Worm (Caenorhabditis elegans): ENCODE results near the gene F47B8.13.
A peak's percentile ranks its signal among the peaks of the same experiment; 100 is the strongest.

The F47B8.13 gene

DNA sequence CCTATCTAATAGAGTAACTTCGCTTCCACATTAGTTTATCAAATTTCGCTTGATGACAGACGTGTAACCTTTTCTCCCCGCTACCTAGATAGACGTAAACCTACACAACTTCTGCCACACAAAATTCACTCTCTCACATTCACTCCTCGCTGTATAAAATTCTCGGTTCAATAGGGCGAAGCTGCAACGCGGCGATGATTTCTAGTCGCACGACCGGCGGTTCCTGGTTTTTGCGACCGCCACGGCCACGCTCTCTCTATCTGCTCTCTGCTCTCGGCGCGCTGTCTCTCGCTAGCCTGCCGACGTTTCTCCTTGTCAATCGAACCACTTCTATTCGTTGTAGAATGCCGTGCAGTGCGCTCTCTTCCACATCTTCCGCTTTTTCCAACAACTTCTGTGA, 31.4 kb upstream of the F47B8.13 start (continued):
- TF ChIP-seq ceh-19 (GFP tag; optimal IDR thresholded peaks at IDR 0.05) (no peak), ahr-1 (tag; optimal IDR thresholded peaks at IDR 0.05) (no peak), F13H6.1 (tag; optimal IDR thresholded peaks at IDR 0.05) (peak; percentile 3), pqm-1 (tag; optimal IDR thresholded peaks at IDR 0.05) (peak; percentile 15), ttx-3 (tag; optimal IDR thresholded peaks at IDR 0.05) (no peak)

ce11 chrV:14350498-14350897, 31.0 kb upstream of the F47B8.13 start:
- TF ChIP-seq dmd-4 (tag; optimal IDR thresholded peaks at IDR 0.05; ENCODE audit: borderline replicate concordance) (no peak), unc-86 (tag; optimal IDR thresholded peaks at IDR 0.05) (no peak), T23F11.4 (GFP tag; optimal IDR thresholded peaks at IDR 0.05) (no peak), ceh-2 (tag; optimal IDR thresholded peaks at IDR 0.05) (no peak), pat-9 (tag; optimal IDR thresholded peaks at IDR 0.05) (no peak), sdc-2 (tag; optimal IDR thresholded peaks at IDR 0.05) (no peak), hlh-15 (tag; optimal IDR thresholded peaks at IDR 0.05) (no peak), C38D4.7 (GFP tag; optimal IDR thresholded peaks at IDR 0.05) (no peak), unc-55 (GFP tag; optimal IDR thresholded peaks at IDR 0.05) (no peak), lim-6 (tag; optimal IDR thresholded peaks at IDR 0.05) (no peak)

DNA sequence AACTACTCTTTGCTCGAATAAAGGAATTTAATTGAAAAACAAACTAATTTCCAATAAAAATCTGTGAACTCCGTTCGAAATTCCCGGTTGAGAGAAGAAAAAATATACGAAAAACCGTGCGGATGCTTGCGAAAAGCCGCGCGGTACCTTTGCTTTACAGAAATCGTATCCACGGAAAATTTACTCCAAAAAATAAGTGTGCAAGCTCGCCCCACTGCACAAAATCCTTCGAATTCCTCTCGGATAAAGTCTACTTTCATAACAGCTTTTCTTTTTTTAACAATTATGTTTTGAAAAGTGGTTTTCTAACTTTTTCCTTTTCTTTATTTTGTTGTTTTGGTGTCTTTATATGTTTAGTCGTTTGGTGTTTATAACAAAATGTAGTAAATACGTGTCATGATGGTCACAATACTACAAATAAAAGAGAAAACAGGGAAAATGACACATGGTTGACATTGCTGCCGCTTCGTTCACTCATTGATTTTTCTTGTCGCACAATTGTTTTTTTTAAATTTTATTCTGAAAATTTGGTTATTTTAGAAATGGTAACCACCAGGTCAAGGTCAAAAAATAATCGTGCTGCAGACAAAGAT, 27.8 kb upstream of the F47B8.13 start, which contains the start of gene cept-2:
TSS of gene cept-2 (plus strand) at position 533 of the 593 bp plus-strand sequence.
- no peak for TF ChIP-seq elt-2 (tag; optimal IDR thresholded peaks at IDR 0.05)
- TF ChIP-seq unc-42 (tag; optimal IDR thresholded peaks at IDR 0.05) = peak; percentile 83
- no peak for TF ChIP-seq odd-2 (tag; optimal IDR thresholded peaks at IDR 0.05)
- no peak for TF ChIP-seq ceh-6 (GFP tag; optimal IDR thresholded peaks at IDR 0.05)
- TF ChIP-seq ref-2 (tag; optimal IDR thresholded peaks at IDR 0.05) = peak; percentile 91
- no peak for TF ChIP-seq ceh-19 (GFP tag; optimal IDR thresholded peaks at IDR 0.05)
- no peak for TF ChIP-seq unc-3 (GFP tag; conservative IDR thresholded peaks at IDR 0.05)
- no peak for TF ChIP-seq unc-3 (tag; optimal IDR thresholded peaks at IDR 0.05)
- TF ChIP-seq unc-55 (GFP tag; optimal IDR thresholded peaks at IDR 0.05) = no peak
- TF ChIP-seq T23F11.4 (GFP tag; optimal IDR thresholded peaks at IDR 0.05) = no peak
- peak; percentile 61 for TF ChIP-seq ceh-34 (tag; optimal IDR thresholded peaks at IDR 0.05)
- no peak for TF ChIP-seq hlh-13 (GFP tag; optimal IDR thresholded peaks at IDR 0.05)
- TF ChIP-seq ahr-1 (tag; optimal IDR thresholded peaks at IDR 0.05) = peak; percentile 57
- no peak for TF ChIP-seq npax-4 (tag; optimal IDR thresholded peaks at IDR 0.05)
- no peak for TF ChIP-seq pha-4 (tag; optimal IDR thresholded peaks at IDR 0.05)
- TF ChIP-seq ceh-45 (GFP tag; IDR thresholded peaks at IDR 0.05) = no peak
- no peak for TF ChIP-seq nhr-232 (tag; optimal IDR thresholded peaks at IDR 0.05)
- no peak for TF ChIP-seq ceh-24 (tag; optimal IDR thresholded peaks at IDR 0.05)
- TF ChIP-seq eyg-1 (tag; optimal IDR thresholded peaks at IDR 0.05) = no peak
- no peak for TF ChIP-seq hlh-15 (tag; optimal IDR thresholded peaks at IDR 0.05)
- peak; percentile 57 for TF ChIP-seq ztf-16 (tag; optimal IDR thresholded peaks at IDR 0.05)
- peak; percentile 75 for TF ChIP-seq pax-1 (tag; optimal IDR thresholded peaks at IDR 0.05)
- no peak for TF ChIP-seq sdc-2 (tag; optimal IDR thresholded peaks at IDR 0.05)
- TF ChIP-seq unc-86 (tag; optimal IDR thresholded peaks at IDR 0.05) = peak; percentile 59
- TF ChIP-seq hlh-30 (tag; optimal IDR thresholded peaks at IDR 0.05; ENCODE audit: insufficient read depth) = peak; percentile 4
- no peak for TF ChIP-seq mec-3 (tag; optimal IDR thresholded peaks at IDR 0.05; ENCODE audit: borderline replicate concordance)
- no peak for TF ChIP-seq ama-1 (optimal IDR thresholded peaks at IDR 0.05)
- no peak for TF ChIP-seq ceh-48 (tag; optimal IDR thresholded peaks at IDR 0.05)
- TF ChIP-seq ets-4 (tag; optimal IDR thresholded peaks at IDR 0.05) = peak; percentile 46
- no peak for TF ChIP-seq syd-9 (tag; optimal IDR thresholded peaks at IDR 0.05)
- TF ChIP-seq lin-11 (tag; optimal IDR thresholded peaks at IDR 0.05) = no peak
- TF ChIP-seq gmeb-2 (tag; optimal IDR thresholded peaks at IDR 0.05) = peak; percentile 21
- peak; percentile 8 for TF ChIP-seq pqm-1 (tag; optimal IDR thresholded peaks at IDR 0.05)
- TF ChIP-seq ceh-18 (tag; optimal IDR thresholded peaks at IDR 0.05) = peak; percentile 77
- no peak for TF ChIP-seq nhr-11 (tag; optimal IDR thresholded peaks at IDR 0.05)
- TF ChIP-seq dve-1 (tag; optimal IDR thresholded peaks at IDR 0.05) = peak; percentile 56
- no peak for TF ChIP-seq ceh-9 (tag; optimal IDR thresholded peaks at IDR 0.05)
- TF ChIP-seq pag-3 (tag; optimal IDR thresholded peaks at IDR 0.05; ENCODE audit: borderline replicate concordance) = no peak
- TF ChIP-seq F13H6.1 (tag; optimal IDR thresholded peaks at IDR 0.05) = peak; percentile 30
- TF ChIP-seq fkh-10 (GFP tag; optimal IDR thresholded peaks at IDR 0.05) = no peak
- no peak for TF ChIP-seq K02D7.2 (tag; optimal IDR thresholded peaks at IDR 0.05)
- peak; percentile 75 for TF ChIP-seq nfya-1 (tag; optimal IDR thresholded peaks at IDR 0.05)

All from whole organism, late embryonic.